Worm (Caenorhabditis elegans) whole organism, L4/young adult: ENCODE data around the gene Y39A1A.16.

Source experiments
- W03F9.2 ChIP-seq: fragments of 150-350 bp; optimal IDR thresholded peaks from 2 replicates; lab custom pipeline; 2014; ENCODE audit warnings: missing biosample characterization, missing genetic modification characterization
- him-1 ChIP-seq: sonication (generic microtip); optimal IDR thresholded peaks from 2 replicates; lab custom pipeline; 2016; ENCODE audit warnings: missing genotype, missing genetic modification reagents, missing genetic modification characterization, missing compliant biosample characterization

- TF ChIP-seq W03F9.2: no peak
- no peak for TF ChIP-seq him-1
Observed at ce11 chrIII:10706481-10706880, 27.4 kb downstream of the Y39A1A.16 start.
